Fruit fly (Drosophila melanogaster) Kc167 (cell line): ENCODE measurements around the gene Tailor.

Source experiments
- Myc ChIP-seq: fragments of >200 bp; optimal IDR thresholded peaks from 2 replicates; lab custom pipeline; 2017; ENCODE audit warnings: missing external identifiers
- Sin3A ChIP-seq: fragments of >200 bp; optimal IDR thresholded peaks from 2 replicates; lab custom pipeline; 2018; ENCODE audit warnings: missing external identifiers
- h ChIP-seq: fragments of >200 bp; optimal IDR thresholded peaks from 3 replicates; lab custom pipeline; 2018; ENCODE audit warnings: missing external identifiers
- insv ChIP-seq: fragments of >200 bp; optimal IDR thresholded peaks from 3 replicates; lab custom pipeline; 2018; ENCODE audit warnings: missing external identifiers
- psq ChIP-seq: fragments of >200 bp; optimal IDR thresholded peaks from 2 replicates; lab custom pipeline; 2017; ENCODE audit warnings: missing external identifiers
- ttk ChIP-seq: sonication (Bioruptor generic); optimal IDR thresholded peaks from 2 replicates; lab custom pipeline; 2017; ENCODE audit warnings: missing external identifiers

The Tailor gene

DNA sequence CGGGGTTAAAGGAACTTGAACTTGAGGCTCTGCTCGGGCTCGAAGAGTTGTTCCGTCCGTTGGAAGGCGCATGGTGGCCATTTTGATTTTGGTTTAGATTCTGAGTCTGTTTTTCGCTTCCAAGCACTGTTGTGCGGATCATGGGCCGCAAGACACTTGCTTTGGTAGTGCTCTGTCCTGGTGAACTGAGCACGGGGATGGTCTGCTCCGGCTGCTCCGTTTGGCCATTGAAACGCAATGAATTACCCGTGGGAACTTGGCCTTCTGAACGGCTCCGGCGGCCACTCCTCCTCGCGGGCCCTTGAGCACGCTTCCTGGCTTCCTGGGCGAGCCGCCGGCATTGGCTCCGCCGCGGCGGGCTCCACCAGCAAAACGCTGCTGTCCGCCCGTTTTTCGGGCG lies 6.2 kb downstream of the Tailor start:
- TF ChIP-seq insv (lab: Kevin White, UChicago) = no peak
- TF ChIP-seq psq (lab: Kevin White, UChicago) = no peak
- TF ChIP-seq ttk (lab: Kevin White, UChicago) = no peak
- no peak for TF ChIP-seq Sin3A (lab: Kevin White, UChicago)
- TF ChIP-seq Myc (lab: Kevin White, UChicago) = no peak
- no peak for TF ChIP-seq h (lab: Kevin White, UChicago)

DNA sequence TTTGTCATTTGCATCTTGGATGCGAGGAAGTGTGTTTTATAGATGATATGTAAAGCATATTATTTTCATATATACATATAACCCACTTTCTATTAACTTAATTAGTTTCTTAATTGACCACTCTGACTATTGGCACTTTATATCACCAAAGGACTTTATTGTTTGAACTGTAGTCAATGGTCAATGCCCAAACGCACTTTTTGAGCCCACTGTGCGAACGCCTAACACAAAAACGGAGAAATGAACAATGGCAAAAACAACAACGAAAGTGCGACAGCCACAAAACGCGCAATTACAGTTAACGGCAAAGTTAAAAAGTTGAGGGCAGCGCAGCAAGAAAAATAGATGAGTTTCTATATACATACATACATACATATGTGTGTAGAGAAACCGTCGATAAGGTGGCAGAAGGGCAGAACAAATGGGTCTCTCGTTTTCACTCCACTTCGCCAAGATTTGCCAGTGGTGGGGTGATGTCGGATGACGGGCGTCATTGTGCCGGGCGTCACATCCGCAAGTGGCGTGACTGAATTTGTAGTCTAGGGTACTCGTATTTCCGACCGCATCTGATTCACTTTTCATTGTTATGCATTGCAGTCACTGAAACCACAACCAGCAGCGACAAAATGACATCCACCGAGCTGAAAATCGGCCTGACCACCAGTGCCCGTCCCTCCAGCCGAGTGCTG lies 9.4 kb downstream of the Tailor start:
- no peak for TF ChIP-seq insv (lab: Kevin White, UChicago)
- no peak for TF ChIP-seq Sin3A (lab: Kevin White, UChicago)
- no peak for TF ChIP-seq Myc (lab: Kevin White, UChicago)
- TF ChIP-seq h (lab: Kevin White, UChicago) = no peak
- TF ChIP-seq psq (lab: Kevin White, UChicago) = no peak
- TF ChIP-seq ttk (lab: Kevin White, UChicago) = no peak

DNA sequence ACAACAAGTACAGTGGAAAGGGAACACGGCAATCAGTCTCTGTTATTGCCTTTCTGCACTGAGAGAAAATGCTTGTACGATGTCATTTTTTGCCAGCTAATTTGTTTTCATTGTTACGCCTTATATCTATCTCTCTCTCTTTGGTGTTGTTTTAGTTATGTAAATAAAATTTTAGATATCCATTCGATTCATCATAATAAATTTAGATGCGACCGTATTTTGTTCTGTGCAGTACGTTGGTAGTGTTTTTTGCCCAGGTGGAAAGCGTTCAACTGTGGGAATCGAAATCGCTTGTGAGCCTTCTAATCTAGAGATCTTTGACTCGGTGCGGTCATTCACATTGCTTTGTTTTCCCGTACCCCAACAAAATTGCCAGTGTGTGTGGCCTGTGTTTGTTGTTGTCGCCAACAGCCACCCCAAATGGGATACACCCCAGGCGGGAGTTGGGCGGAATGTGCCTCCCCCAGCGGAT lies 10.1 kb downstream of the Tailor start:
- TF ChIP-seq ttk (lab: Kevin White, UChicago) (peak; percentile 55), psq (lab: Kevin White, UChicago) (no peak), h (lab: Kevin White, UChicago) (no peak), Sin3A (lab: Kevin White, UChicago) (no peak), Myc (lab: Kevin White, UChicago) (no peak)

DNA sequence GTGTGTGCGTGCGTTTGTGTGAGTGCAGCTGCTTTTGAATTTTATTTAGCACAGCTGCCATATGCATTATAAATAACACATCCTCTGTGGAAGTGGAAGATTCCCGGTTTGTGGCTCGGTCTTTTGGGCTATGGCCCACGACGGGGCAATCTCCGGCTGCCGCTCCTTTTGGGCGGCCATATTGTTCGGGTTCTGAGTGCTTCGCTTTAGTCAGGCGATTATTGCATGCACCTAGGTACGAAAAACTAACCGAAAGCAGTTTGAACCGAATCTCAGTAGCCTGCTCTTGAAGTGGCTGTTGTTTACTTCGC lies 10.8 kb downstream of the Tailor start:
- TF ChIP-seq ttk (lab: Kevin White, UChicago) (no peak), insv (lab: Kevin White, UChicago) (no peak), Myc (lab: Kevin White, UChicago) (no peak), Sin3A (lab: Kevin White, UChicago) (no peak), psq (lab: Kevin White, UChicago) (no peak), h (lab: Kevin White, UChicago) (no peak)

DNA sequence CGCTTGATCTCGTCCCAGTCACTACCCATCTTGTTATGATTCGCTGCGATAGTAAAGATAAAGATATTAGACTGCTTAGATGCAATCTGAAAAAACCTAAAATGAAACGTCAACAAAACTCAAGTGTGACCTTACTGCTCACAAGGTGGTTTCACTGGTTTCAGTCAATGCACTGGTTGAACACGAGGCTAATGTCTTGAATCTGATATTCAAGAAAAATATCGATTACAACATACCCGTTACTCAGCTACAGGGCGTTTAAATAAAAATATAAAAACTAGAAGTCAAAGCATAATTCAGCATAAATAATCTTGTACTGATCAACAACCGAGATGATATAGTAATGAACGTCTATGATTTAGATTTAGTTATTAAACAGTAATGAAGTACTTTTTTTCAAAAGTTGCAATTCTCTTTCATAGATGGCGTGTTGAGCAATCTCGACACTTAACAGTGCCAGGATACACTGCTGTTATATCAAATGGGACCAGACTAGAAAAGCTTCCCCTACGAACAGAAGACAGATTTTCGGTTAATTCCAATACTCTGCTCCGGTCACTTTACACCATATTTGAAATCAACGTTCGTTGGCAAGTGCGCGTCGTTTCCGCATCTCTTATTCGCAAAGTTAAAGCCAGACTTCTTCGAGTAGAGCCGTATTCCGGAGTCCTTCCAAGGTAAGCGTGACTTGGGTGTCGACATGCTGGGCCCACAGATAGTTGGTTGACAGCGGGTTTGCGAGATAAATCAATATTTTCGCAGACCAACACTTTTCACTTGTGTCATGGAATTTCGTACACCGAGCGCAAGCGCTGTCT lies 11.4 kb downstream of the Tailor start, which contains the start of the genes Ufl1 and CG1943:
TSS of gene Ufl1 (minus strand) at position 156 of the 818 bp plus-strand sequence.
TSS of gene CG1943 (plus strand) at position 563 of the 818 bp plus-strand sequence.
- TF ChIP-seq Sin3A (lab: Kevin White, UChicago) (no peak), ttk (lab: Kevin White, UChicago) (no peak), psq (lab: Kevin White, UChicago) (no peak), h (lab: Kevin White, UChicago) (no peak), insv (lab: Kevin White, UChicago) (no peak), Myc (lab: Kevin White, UChicago) (no peak)

DNA sequence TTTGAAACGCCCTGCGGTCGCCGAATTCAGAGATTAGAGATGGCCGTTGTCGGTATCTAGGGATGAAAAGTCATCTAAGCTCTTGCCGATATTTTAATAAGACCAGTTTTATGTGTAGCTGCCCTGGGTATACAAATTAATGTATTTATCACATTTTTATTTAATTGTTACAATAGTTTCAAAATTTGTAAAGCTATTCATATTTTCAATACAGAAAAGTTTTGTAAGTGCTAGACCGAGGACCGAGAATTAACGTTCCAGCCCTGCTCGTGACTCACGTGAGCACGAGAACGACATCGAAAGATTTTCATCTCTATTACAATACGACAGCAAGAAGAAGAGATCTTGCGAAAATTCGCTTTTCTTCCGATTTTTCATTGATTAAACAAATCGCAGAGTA lies 18.8 kb downstream of the Tailor start, which contains the start of the genes CG1105 and CG1965:
TSS of gene CG1105 (minus strand) at position 45 of the 400 bp plus-strand sequence.
TSS of gene CG1965 (plus strand) at position 310 of the 400 bp plus-strand sequence.
- no peak for TF ChIP-seq insv (lab: Kevin White, UChicago)
- TF ChIP-seq h (lab: Kevin White, UChicago) = no peak
- TF ChIP-seq Myc (lab: Kevin White, UChicago) = no peak
- no peak for TF ChIP-seq Sin3A (lab: Kevin White, UChicago)
- no peak for TF ChIP-seq psq (lab: Kevin White, UChicago)

DNA sequence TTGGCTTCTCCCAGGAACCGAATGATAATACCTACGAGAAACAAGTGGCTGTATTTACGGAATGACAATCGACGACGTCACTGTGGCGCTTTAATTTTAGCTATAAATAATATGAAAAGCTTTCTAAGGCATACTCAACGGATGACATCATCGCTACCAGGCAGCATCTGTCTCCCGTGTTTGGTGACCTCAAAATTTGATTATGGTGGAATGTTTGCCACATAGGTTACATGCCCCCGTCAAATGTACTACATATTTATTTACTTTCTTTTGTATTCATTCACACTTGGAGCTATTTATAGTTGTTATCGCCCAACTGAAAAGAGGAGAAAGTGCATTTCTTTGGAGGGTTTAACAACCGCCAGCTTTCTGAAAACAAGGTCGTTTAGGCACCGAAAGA lies 19.6 kb downstream of the Tailor start:
- TF ChIP-seq h (lab: Kevin White, UChicago) = no peak
- no peak for TF ChIP-seq ttk (lab: Kevin White, UChicago)
- no peak for TF ChIP-seq Myc (lab: Kevin White, UChicago)
- TF ChIP-seq insv (lab: Kevin White, UChicago) = no peak
- no peak for TF ChIP-seq psq (lab: Kevin White, UChicago)
- TF ChIP-seq Sin3A (lab: Kevin White, UChicago) = no peak

DNA sequence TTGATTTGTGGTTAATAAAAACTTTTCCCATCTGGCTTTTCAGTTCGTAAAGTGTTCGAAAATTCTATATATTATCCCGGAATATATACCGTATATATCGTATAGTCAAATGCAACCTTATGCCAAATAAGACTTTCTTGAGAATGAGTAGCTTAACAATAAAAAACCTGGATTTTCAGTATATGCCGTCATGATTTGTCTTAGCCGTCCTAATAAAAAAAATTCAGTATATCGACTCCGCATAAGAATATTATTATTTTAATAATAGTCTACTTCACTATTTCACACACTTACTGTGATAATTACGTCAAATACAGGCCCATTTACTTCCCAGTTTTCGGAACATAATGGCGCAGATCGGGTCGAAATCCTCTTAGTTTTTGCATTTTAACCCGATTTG lies 24.0 kb downstream of the Tailor start, which contains the start of gene Mst84B:
TSS of gene Mst84B (plus strand) at position 301 of the 400 bp plus-strand sequence.
- TF ChIP-seq ttk (lab: Kevin White, UChicago) (no peak), insv (lab: Kevin White, UChicago) (no peak), Sin3A (lab: Kevin White, UChicago) (no peak), h (lab: Kevin White, UChicago) (no peak), Myc (lab: Kevin White, UChicago) (no peak), psq (lab: Kevin White, UChicago) (no peak)

DNA sequence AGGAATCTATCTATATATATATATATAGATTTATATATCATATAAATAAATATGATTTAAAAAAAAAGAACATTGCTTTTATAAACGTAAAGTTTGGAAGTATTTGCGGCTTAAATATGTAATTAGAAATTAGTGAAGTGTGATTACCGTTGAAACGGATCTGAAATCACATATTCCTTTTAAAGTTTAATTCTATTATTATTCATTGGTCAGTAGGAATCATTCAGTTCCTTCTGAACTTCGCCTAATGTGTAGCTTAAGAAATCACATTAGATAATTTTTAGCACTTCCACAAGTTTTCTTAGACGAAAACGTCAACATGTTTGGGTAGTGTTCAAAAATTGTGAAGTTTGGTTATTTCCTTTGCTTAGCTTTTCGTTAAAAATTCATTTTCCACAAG lies 25.4 kb downstream of the Tailor start, which contains the start of gene djl:
TSS of gene djl (plus strand) at position 301 of the 400 bp plus-strand sequence.
- TF ChIP-seq ttk (lab: Kevin White, UChicago) (no peak), Sin3A (lab: Kevin White, UChicago) (no peak), Myc (lab: Kevin White, UChicago) (no peak), h (lab: Kevin White, UChicago) (no peak), psq (lab: Kevin White, UChicago) (no peak)

DNA sequence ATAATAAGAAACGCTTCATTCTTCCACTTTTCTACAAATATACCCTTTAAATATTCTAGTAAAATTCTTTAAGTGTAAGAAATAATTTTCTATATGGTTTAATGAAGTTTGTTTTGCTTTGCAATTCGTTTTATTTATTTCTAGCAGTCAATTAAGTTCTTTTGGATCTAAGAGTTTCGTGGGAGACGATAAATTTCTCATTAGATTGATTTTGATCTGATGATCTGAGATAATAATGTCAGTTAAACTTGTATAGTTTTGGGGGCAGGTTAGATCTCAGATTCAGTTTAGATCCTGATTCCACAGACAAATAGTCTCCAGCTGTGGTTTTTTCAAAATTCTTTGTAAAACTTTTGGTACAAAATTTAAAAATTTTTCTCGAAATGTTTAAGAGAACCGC lies 26.9 kb downstream of the Tailor start, which contains the start of gene dj:
TSS of gene dj (plus strand) at position 301 of the 400 bp plus-strand sequence.
- TF ChIP-seq insv (lab: Kevin White, UChicago) = no peak
- no peak for TF ChIP-seq ttk (lab: Kevin White, UChicago)
- no peak for TF ChIP-seq Myc (lab: Kevin White, UChicago)
- no peak for TF ChIP-seq h (lab: Kevin White, UChicago)
- no peak for TF ChIP-seq Sin3A (lab: Kevin White, UChicago)
- TF ChIP-seq psq (lab: Kevin White, UChicago) = no peak
